Worm (Caenorhabditis elegans) whole organism, L4/young adult: Measurements from ENCODE around the gene hpl-1.

Source experiments
- W03F9.2 ChIP-seq: fragments of 150-350 bp; optimal IDR thresholded peaks from 2 replicates; lab custom pipeline; 2014; ENCODE audit warnings: missing biosample characterization, missing genetic modification characterization
- dao-5 ChIP-seq: sonication (generic microtip); optimal IDR thresholded peaks from 2 replicates; lab custom pipeline; 2016; ENCODE audit warnings: missing genotype, missing genetic modification characterization, moderate library complexity, missing compliant biosample characterization
- him-1 ChIP-seq: sonication (generic microtip); optimal IDR thresholded peaks from 2 replicates; lab custom pipeline; 2016; ENCODE audit warnings: missing genotype, missing genetic modification reagents, missing genetic modification characterization, missing compliant biosample characterization

The hpl-1 gene

DNA sequence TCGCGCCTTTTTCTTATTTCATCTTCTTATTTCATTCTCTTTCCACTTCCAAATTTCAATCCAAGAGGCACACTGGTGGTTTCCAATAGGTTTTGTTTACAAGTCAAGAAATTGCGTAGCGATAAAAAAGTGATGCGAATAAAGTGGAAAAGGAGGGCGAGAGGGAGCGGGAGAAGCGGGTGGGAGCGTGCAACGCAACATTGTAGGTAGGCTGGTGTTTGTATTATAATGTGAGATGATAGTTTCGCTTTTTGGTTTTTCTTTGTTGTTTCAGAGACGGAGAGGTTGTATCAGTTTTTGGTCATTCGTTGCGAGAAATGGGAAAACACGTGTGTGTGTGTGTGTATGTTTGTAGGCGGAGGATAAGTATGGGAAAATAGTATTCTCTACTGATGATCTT is 5.0 kb downstream of the hpl-1 start:
- no peak for TF ChIP-seq dao-5
- no peak for TF ChIP-seq W03F9.2
- TF ChIP-seq him-1 (tag; lab: Kevin White, UChicago): no peak

DNA sequence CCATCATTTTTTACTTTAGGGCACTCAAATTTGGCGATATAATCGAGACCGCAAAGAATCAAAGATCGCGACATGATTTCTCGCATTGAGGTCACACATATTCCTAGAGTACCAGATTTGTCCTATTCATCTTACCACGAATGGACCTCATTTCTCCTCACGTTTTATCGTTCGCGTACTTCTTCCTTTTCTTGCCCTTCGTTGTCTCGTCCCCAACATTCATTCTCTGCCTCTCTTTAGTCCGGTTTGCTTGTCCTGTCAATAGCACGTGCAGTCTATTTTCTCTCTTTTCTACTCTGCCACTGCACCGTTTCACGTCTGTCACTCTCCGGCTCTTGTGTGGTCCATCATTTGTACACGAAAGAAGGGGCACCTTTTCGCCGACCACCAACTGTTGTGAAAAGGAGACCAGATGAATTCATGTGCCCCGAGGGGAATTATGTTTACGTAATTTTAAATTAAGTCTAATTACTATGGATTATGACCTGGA is 6.2 kb downstream of the hpl-1 start:
- TF ChIP-seq W03F9.2 (no peak), dao-5 (no peak), him-1 (tag; lab: Kevin White, UChicago) (no peak)

DNA sequence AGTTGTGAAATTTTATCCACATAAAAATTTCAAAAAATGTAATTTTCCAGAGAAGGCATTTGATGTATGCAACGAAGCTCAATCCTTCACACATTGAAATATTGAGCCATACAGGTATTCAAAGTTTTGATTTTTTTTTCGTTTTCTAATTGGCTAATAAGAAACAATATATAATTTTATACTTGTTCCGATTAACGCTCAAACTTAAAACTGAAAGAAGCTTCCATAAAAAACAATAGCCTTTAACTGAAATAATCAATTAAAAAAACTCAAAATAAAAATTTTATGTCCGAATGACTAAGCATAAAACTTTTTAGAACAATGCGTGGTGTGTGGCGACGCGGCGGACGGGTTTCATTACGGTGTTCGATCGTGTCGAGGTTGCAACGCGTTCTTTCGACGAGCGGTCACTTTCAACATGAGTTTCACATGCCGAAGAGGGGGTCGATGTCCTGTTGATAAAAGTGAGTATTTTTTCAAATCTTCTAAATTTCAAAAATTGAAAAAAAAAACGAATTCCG is 6.8 kb downstream of the hpl-1 start, which contains the start of gene nhr-32:
TSS of gene nhr-32 (plus strand) at position 51 of the 521 bp plus-strand sequence.
- TF ChIP-seq W03F9.2: no peak
- no peak for TF ChIP-seq him-1 (tag; lab: Kevin White, UChicago)
- no peak for TF ChIP-seq dao-5

DNA sequence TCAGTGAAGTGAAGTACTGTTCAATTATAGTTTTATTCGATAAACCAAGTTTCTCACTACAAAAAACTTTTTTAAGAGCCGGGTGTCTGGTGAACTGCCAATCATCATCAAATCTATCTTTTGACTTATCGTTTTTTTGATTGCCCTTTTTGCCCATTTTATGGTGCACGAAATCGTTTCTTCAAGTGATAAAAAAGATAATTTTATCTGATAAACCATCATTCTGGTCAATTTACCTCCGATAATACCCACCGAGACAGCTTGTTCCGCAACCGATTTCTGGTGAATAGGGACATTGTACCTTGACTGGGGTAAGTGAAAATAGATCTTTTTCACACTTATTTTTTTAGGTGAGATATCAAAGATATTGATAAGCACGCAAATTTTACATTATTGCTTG is 12.4 kb downstream of the hpl-1 start, which contains the start of gene K08H2.10:
TSS of gene K08H2.10 (plus strand) at position 230 of the 400 bp plus-strand sequence.
- TF ChIP-seq W03F9.2: no peak
- TF ChIP-seq dao-5: no peak
- no peak for TF ChIP-seq him-1 (tag; lab: Kevin White, UChicago)

DNA sequence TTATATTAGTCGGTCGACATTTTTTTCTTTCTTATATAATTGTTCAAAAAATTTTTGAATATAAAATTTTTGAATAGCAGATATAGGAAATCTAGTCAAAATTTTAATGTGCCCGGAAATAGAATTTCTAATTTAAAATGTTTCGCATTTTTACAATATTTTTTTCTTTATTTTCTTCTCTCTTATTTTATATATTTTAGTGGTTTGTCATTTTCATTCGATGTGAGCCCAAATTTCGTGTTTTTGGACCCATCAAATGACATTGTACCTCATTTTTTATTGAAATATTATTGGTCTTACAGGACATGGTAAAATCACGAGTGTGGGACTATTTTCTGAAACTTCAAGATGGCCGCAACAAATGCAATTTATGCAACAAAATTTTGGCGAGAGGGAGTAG is 17.0 kb downstream of the hpl-1 start, which contains the start of gene K09A11.1:
TSS of gene K09A11.1 (plus strand) at position 301 of the 400 bp plus-strand sequence.
- no peak for TF ChIP-seq W03F9.2
- no peak for TF ChIP-seq dao-5
- TF ChIP-seq him-1 (tag; lab: Kevin White, UChicago): no peak

DNA sequence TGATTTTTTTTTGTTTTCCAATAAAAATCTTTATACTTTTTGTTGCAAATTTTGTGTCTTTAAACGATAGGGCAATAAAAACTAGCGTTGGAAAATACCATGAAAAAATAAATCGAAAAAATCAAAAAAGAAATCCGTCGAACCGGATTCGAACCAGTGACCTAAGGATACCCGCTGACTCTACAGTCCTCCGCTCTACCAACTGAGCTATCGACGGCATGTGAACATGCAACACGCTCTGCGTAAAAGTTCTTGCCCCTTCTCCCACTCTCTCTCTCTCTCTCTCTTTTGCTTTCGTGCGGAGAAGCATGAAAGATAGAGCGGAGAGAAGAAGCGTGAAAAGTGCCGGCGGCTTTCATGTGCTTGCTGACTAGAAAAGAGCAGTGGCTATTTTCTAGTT is 19.4 kb downstream of the hpl-1 start:
- peak; percentile 77 for TF ChIP-seq dao-5
- TF ChIP-seq him-1 (tag; lab: Kevin White, UChicago): peak; percentile 68
- no peak for TF ChIP-seq W03F9.2

DNA sequence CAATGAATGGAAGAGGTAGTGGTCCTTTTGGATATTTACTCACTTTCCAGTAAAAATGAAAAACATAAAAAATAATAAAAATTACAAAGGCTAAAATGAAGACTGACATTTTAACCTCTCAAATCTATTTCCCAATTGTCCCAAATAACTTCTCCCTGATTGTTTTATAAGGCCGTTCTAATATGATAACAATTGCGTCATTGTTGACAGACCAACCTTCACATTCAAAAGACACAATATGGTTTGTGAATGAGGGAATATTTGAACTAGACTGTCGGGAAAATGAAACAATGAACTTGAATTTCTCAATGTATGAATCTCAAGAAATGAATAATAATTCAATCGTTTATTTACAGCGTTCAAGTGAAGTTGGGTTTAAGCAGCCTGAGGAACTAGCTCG is 22.0 kb downstream of the hpl-1 start, which contains the start of gene cyp-14A1:
TSS of gene cyp-14A1 (minus strand) at position 126 of the 400 bp plus-strand sequence.
- no peak for TF ChIP-seq him-1 (tag; lab: Kevin White, UChicago)
- TF ChIP-seq dao-5: no peak
- no peak for TF ChIP-seq W03F9.2

DNA sequence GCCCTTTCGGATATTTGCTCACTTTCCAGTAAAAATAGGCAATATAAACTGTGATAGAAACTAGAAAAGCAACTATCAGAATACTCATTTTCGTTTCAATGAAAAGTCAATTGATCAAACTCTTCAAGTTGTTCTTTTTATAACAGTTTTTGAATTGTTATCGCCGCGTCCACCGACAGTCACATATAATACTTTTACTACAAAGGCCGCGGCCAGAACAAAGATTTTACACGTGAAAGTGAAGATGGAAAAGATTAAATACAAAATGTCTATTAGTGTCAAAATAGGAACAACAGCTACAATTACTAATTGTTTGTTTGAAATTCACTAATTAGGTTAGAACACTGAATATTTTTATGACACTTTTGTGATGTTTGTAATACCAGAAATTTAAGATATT is 24.4 kb downstream of the hpl-1 start, which contains the start of gene cyp-14A2:
TSS of gene cyp-14A2 (minus strand) at position 101 of the 400 bp plus-strand sequence.
- TF ChIP-seq dao-5 (no peak), W03F9.2 (no peak), him-1 (tag; lab: Kevin White, UChicago) (no peak)

DNA sequence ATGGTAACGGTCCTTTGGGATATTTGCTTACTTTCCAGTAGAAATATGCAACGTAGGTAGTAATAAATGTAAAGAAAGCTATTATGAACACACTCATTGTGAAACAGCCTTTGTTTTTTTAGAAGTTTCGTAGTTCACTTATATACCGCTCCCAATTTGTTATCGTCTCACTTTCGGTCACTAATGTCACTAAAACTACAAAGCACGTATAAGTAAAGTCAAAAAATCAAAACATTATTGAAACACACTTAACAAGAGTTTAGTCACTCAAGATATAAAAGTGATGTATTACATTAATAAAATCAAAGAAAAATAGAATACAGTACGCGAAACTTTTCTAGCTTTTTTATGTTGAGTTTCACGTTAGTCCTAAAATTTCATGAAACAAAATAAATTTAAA is 28.9 kb downstream of the hpl-1 start, which contains the start of gene cyp-14A3:
TSS of gene cyp-14A3 (minus strand) at position 101 of the 400 bp plus-strand sequence.
- TF ChIP-seq him-1 (tag; lab: Kevin White, UChicago) (no peak), dao-5 (no peak), W03F9.2 (no peak)

DNA sequence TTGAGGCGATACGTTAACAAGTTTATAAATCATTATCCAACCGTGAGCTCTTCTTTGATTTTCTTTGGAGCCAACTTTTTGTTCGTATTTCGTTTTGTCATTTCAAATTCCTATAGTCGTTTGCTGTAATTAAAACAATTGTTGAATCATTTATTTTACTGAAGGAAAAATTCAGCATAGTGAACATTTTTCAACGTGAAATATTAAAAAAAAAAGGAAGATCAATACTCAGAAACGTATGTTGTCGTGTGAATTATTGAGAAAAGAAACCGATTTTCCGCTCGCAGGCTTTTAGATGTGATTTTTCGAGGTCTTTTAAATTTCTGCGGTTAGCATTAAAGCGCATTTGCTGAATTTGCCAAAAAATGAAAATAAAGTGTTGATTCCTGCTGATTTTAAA is 33.7 kb downstream of the hpl-1 start, which contains the start of gene phf-33:
TSS of gene phf-33 (minus strand) at position 101 of the 400 bp plus-strand sequence.
- no peak for TF ChIP-seq W03F9.2
- no peak for TF ChIP-seq him-1 (tag; lab: Kevin White, UChicago)
- TF ChIP-seq dao-5: no peak

DNA sequence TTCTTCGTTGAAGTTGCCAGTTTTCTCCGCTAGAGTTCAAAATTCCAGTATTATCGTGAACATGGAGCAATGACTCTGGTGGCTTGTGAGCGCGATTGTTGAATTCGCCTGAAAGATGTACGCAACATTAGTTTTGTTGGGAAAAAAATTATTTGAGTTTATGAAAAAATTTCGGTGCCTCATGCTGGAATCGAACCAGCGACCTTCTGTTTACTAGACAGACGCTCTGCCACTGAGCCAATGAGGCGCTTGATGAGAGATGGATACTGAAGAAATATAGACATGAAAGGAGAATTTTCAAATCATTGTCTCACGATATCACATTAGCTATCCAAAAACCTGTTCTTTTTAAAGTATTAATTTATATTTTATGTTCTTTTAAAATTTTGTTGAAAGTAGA is 38.3 kb downstream of the hpl-1 start:
- TF ChIP-seq W03F9.2 (no peak), dao-5 (no peak), him-1 (tag; lab: Kevin White, UChicago) (no peak)

DNA sequence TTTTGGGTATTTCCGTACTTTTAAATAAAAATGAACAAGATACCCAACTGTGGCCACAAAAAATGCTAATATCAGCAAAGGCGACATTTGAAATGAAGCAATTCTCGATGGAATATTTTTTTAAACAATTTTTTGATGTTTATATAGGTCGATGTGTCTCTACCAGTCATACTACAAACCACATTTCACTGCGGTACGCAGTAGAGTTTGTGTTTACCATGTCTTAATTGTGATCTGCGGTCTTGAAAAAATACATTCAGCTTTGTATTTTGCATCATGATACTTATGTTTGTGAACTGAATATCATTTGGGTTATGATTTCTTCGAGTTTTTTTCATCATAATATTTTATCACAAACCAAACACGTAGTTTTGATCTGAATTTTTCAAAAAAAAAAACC is 38.9 kb downstream of the hpl-1 start, which contains the start of gene cyp-14A4:
TSS of gene cyp-14A4 (minus strand) at position 107 of the 400 bp plus-strand sequence.
- no peak for TF ChIP-seq him-1 (tag; lab: Kevin White, UChicago)
- TF ChIP-seq dao-5: no peak
- no peak for TF ChIP-seq W03F9.2

DNA sequence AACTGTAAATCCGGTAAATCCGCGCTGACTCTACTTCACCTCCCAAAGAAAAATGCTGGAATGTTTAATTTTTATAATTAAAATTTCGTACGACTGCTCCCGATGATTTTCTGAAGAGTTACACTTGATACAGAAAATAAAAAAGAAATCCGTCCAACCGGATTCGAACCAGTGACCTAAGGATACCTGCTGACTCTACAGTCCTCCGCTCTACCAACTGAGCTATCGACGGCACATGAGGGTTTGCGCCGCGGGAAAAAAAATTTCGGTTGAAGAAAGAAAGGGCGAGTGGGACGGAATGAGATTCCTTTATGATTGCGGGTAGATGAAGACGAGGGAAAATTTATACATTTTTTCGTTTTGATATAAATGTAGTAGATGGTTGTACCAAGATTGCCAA is 39.4 kb downstream of the hpl-1 start:
- TF ChIP-seq dao-5: no peak
- no peak for TF ChIP-seq him-1 (tag; lab: Kevin White, UChicago)
- TF ChIP-seq W03F9.2: no peak

DNA sequence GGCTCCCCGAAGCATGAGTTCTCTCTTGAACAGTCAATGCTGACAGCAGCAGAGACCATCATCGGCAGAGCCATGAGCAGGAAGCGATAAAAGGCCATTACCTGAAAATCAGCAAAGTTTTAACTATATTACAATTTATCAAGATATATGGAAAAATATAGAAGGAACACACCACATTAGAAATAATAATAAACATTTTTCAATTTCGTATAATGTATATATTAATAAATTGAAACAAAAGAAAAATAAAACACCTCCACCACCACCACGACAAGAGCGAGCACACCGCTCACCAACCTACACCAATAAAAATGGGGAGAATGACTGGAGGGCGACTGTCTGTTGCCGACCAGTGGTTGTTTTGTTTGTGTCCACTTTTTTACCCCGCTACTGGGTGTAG is 41.3 kb downstream of the hpl-1 start, which contains the start of gene R04D3.2:
TSS of gene R04D3.2 (minus strand) at position 101 of the 400 bp plus-strand sequence.
- TF ChIP-seq dao-5: no peak
- TF ChIP-seq him-1 (tag; lab: Kevin White, UChicago): no peak
- no peak for TF ChIP-seq W03F9.2

DNA sequence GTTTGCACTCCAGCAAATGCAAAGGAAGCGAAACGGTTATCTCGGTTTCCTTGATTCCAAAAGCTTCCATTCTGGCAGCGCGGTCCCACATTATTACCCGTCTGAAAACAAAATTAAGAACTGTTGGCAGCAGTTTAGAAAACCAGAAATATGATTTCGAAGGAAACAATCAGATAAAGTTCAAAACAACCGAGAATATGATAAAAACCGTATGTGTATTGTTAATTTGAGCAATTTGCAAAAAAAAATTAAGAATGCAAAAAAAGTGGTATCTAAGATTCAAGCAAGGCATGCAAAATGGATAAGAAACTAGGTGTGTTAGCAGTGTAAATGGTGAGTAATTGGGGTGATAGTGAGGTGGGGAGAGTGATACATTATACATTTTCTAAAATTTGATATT is 43.5 kb downstream of the hpl-1 start, which contains the start of gene R04D3.4:
TSS of gene R04D3.4 (minus strand) at position 101 of the 400 bp plus-strand sequence.
- TF ChIP-seq him-1 (tag; lab: Kevin White, UChicago) (no peak), dao-5 (no peak), W03F9.2 (no peak)
